Fruit fly (Drosophila melanogaster) whole organism, embryonic: ENCODE results near the gene CG16789.

Experiments used
- CG10654 ChIP-seq: fragments of 200-800 bp; sonication (Bioruptor generic); optimal IDR thresholded peaks from 2 replicates; lab custom pipeline; 2016; ENCODE audit warnings: missing biosample characterization, missing genetic modification characterization
- CG12104 ChIP-seq: fragments of 200-800 bp; sonication (Bioruptor generic); optimal IDR thresholded peaks from 3 replicates; lab custom pipeline; 2016; ENCODE audit warnings: missing biosample characterization, missing genetic modification characterization
- CG12744 ChIP-seq: fragments of 200-800 bp; sonication (Bioruptor generic); optimal IDR thresholded peaks from 2 replicates; lab custom pipeline; 2016; ENCODE audit warnings: missing biosample characterization, missing genetic modification characterization
- CG15479 ChIP-seq: fragments of 200-800 bp; sonication (Bioruptor generic); optimal IDR thresholded peaks from 3 replicates; lab custom pipeline; 2019; ENCODE audit warnings: missing biosample characterization, mild to moderate bottlenecking, missing genetic modification characterization, moderate library complexity
- CG1602 ChIP-seq: fragments of 200-800 bp; sonication (Bioruptor generic); optimal IDR thresholded peaks from 3 replicates; lab custom pipeline; 2016; ENCODE audit warnings: missing biosample characterization, missing genetic modification characterization
- CG16813 ChIP-seq: fragments of 200-800 bp; sonication (Bioruptor generic); IDR thresholded peaks from 3 replicates; pipeline ENCODE4 v1.3.6; 2022; ENCODE audit warnings: missing biosample characterization, missing genetic modification characterization; ENCODE audit not compliant: partially characterized antibody
- CG18011 ChIP-seq: fragments of 200-800 bp; sonication (Bioruptor generic); optimal IDR thresholded peaks from 2 replicates; lab custom pipeline; 2017; ENCODE audit warnings: missing biosample characterization, missing genetic modification characterization, mild to moderate bottlenecking, moderate library complexity, missing genotype
- CG31224 ChIP-seq: fragments of 200-800 bp; sonication (Bioruptor generic); IDR thresholded peaks from 2 replicates; pipeline ENCODE4 v1.3.6; 2022; ENCODE audit warnings: missing biosample characterization, missing genetic modification characterization
- CG31365 ChIP-seq: fragments of 200-800 bp; sonication (Bioruptor generic); optimal IDR thresholded peaks from 2 replicates; lab custom pipeline; 2018; ENCODE audit warnings: missing biosample characterization, mild to moderate bottlenecking, missing genetic modification characterization
- CG32767 ChIP-seq: fragments of 200-800 bp; sonication (Bioruptor generic); IDR thresholded peaks from 2 replicates; pipeline ENCODE4 v1.3.6; 2022; ENCODE audit warnings: missing biosample characterization, missing genetic modification characterization
- CG34224 ChIP-seq: fragments of 200-800 bp; sonication (Bioruptor generic); IDR thresholded peaks from 3 replicates; pipeline ENCODE4 v1.3.6; 2022; ENCODE audit warnings: missing biosample characterization, missing genetic modification characterization; ENCODE audit not compliant: partially characterized antibody
- CG6254 ChIP-seq: fragments of 200-800 bp; sonication (Bioruptor generic); optimal IDR thresholded peaks from 3 replicates; lab custom pipeline; 2017; ENCODE audit warnings: mild to moderate bottlenecking, missing biosample characterization, missing genetic modification reagents, missing genetic modification characterization
- CG6683 ChIP-seq: fragments of 200-800 bp; sonication (Bioruptor generic); optimal IDR thresholded peaks from 2 replicates; lab custom pipeline; 2017; ENCODE audit warnings: missing biosample characterization, mild to moderate bottlenecking, missing genetic modification characterization, missing genetic modification reagents
- CG9727 ChIP-seq: fragments of 200-800 bp; sonication (Bioruptor generic); optimal IDR thresholded peaks from 3 replicates; lab custom pipeline; 2017; ENCODE audit warnings: missing biosample characterization, mild to moderate bottlenecking, missing genetic modification characterization
- CG9797 ChIP-seq: fragments of 200-800 bp; sonication (Bioruptor generic); optimal IDR thresholded peaks from 3 replicates; lab custom pipeline; 2018; ENCODE audit warnings: missing biosample characterization, mild to moderate bottlenecking, missing genetic modification characterization
- CoRest ChIP-seq: fragments of 200-800 bp; sonication (Bioruptor generic); optimal IDR thresholded peaks from 3 replicates; lab custom pipeline; 2018; ENCODE audit warnings: missing biosample characterization, mild to moderate bottlenecking, missing genetic modification characterization, moderate library complexity
- Dbx ChIP-seq: fragments of 200-800 bp; sonication (Bioruptor generic); IDR thresholded peaks from 3 replicates; pipeline ENCODE4 v1.3.6; 2022; ENCODE audit warnings: missing biosample characterization, missing genetic modification characterization
- Dref ChIP-seq: fragments of 200-800 bp; sonication (Bioruptor generic); IDR thresholded peaks from 2 replicates; pipeline ENCODE4 v1.3.6; 2022; ENCODE audit warnings: missing biosample characterization, missing genetic modification characterization
- Gug ChIP-seq: fragments of 200-800 bp; sonication (Bioruptor generic); IDR thresholded peaks from 4 replicates; pipeline ENCODE4 v1.3.6; 2022; ENCODE audit warnings: missing biosample characterization, missing genetic modification characterization
- HHEX ChIP-seq: fragments of 200-800 bp; sonication (Bioruptor generic); optimal IDR thresholded peaks from 3 replicates; lab custom pipeline; 2017; ENCODE audit warnings: missing biosample characterization, mild to moderate bottlenecking, missing genetic modification characterization, missing genetic modification reagents
- HmgZ ChIP-seq: fragments of 200-800 bp; sonication (Bioruptor generic); optimal IDR thresholded peaks from 2 replicates; lab custom pipeline; 2018; ENCODE audit warnings: missing biosample characterization, mild to moderate bottlenecking, missing genetic modification characterization
- Hr3 ChIP-seq: fragments of 200-800 bp; sonication (Bioruptor generic); optimal IDR thresholded peaks from 3 replicates; lab custom pipeline; 2016; ENCODE audit warnings: missing biosample characterization, missing genetic modification characterization
- Hr51 ChIP-seq, 2 experiments: fragments of 200-800 bp; sonication (Bioruptor generic); optimal IDR thresholded peaks; 2 replicates in 1 of 2; 3 replicates in 1 of 2; lab custom pipeline; 2016 to 2018; ENCODE audit warnings: missing biosample characterization in 2 of 2, missing genetic modification characterization in 2 of 2, mild to moderate bottlenecking in 1 of 2, moderate library complexity in 1 of 2
- Lhr ChIP-seq: fragments of 200-800 bp; sonication (Bioruptor generic); optimal IDR thresholded peaks from 3 replicates; lab custom pipeline; 2017; ENCODE audit warnings: mild to moderate bottlenecking, missing biosample characterization, missing genetic modification reagents, missing genetic modification characterization
- Mrtf ChIP-seq: fragments of 200-800 bp; sonication (Bioruptor generic); IDR thresholded peaks from 3 replicates; pipeline ENCODE4 v1.3.6; 2022; ENCODE audit warnings: missing biosample characterization, missing genetic modification characterization
- NC2α ChIP-seq: fragments of 200-800 bp; sonication (Bioruptor generic); optimal IDR thresholded peaks from 2 replicates; lab custom pipeline; 2016; ENCODE audit warnings: missing biosample characterization, missing genetic modification characterization
- Ravus ChIP-seq: fragments of 200-800 bp; sonication (Bioruptor generic); IDR thresholded peaks from 2 replicates; pipeline ENCODE4 v1.3.6; 2022; ENCODE audit warnings: missing biosample characterization, missing genetic modification characterization
- Side ChIP-seq: fragments of 200-800 bp; sonication (Bioruptor generic); optimal IDR thresholded peaks from 2 replicates; lab custom pipeline; 2016; ENCODE audit warnings: missing biosample characterization, missing genetic modification characterization
- Vsx1 ChIP-seq: fragments of 200-800 bp; sonication (Bioruptor generic); optimal IDR thresholded peaks from 2 replicates; lab custom pipeline; 2017; ENCODE audit warnings: missing biosample characterization, mild to moderate bottlenecking, missing genetic modification characterization, missing genetic modification reagents
- abd-A ChIP-seq: fragments of 200-800 bp; sonication (Bioruptor generic); optimal IDR thresholded peaks from 3 replicates; lab custom pipeline; 2019; ENCODE audit warnings: missing biosample characterization, mild to moderate bottlenecking, missing genetic modification characterization, moderate library complexity
- ac ChIP-seq: fragments of 200-800 bp; sonication (Bioruptor generic); optimal IDR thresholded peaks from 3 replicates; lab custom pipeline; 2017; ENCODE audit warnings: missing biosample characterization, mild to moderate bottlenecking, missing genetic modification characterization
- ash1 ChIP-seq: fragments of 200-800 bp; sonication (Bioruptor generic); optimal IDR thresholded peaks from 2 replicates; lab custom pipeline; 2018; ENCODE audit warnings: missing biosample characterization, mild to moderate bottlenecking, missing genetic modification characterization
- chinmo ChIP-seq: fragments of 200-800 bp; sonication (Bioruptor generic); IDR thresholded peaks from 4 replicates; pipeline ENCODE4 v1.3.6; 2022; ENCODE audit warnings: missing biosample characterization, missing genetic modification characterization; ENCODE audit not compliant: partially characterized antibody
- ci ChIP-seq: fragments of 200-800 bp; sonication (Bioruptor generic); IDR thresholded peaks from 3 replicates; pipeline ENCODE4 v1.3.6; 2022; ENCODE audit warnings: missing biosample characterization, missing genetic modification characterization
- croc ChIP-seq: fragments of 200-800 bp; sonication (Bioruptor generic); conservative IDR thresholded peaks from 3 replicates; pipeline ENCODE4 v1.3.6; 2022; ENCODE audit warnings: missing biosample characterization, missing genetic modification characterization
- dmrt99B ChIP-seq: fragments of 200-800 bp; sonication (Bioruptor generic); optimal IDR thresholded peaks from 2 replicates; lab custom pipeline; 2018; ENCODE audit warnings: missing biosample characterization, mild to moderate bottlenecking, missing genetic modification characterization, moderate library complexity
- grn ChIP-seq: fragments of 200-800 bp; sonication (Bioruptor generic); optimal IDR thresholded peaks from 3 replicates; lab custom pipeline; 2017; ENCODE audit warnings: missing biosample characterization, missing genetic modification characterization
- gt ChIP-seq: fragments of 200-800 bp; sonication (Bioruptor generic); IDR thresholded peaks from 2 replicates; pipeline ENCODE4 v1.3.6; 2022; ENCODE audit warnings: missing biosample characterization, missing genetic modification characterization
- inv ChIP-seq: fragments of 200-800 bp; sonication (Bioruptor generic); IDR thresholded peaks from 2 replicates; pipeline ENCODE4 v1.3.6; 2022; ENCODE audit warnings: missing biosample characterization, missing genetic modification characterization; ENCODE audit not compliant: partially characterized antibody
- jumu ChIP-seq: fragments of 200-800 bp; sonication (Bioruptor generic); optimal IDR thresholded peaks from 3 replicates; lab custom pipeline; 2016; ENCODE audit warnings: missing biosample characterization, missing genetic modification characterization
- luna ChIP-seq: fragments of 200-800 bp; sonication (Bioruptor generic); optimal IDR thresholded peaks from 2 replicates; lab custom pipeline; 2016; ENCODE audit warnings: missing biosample characterization, missing genetic modification characterization
- salm ChIP-seq: fragments of 200-800 bp; sonication (Bioruptor generic); optimal IDR thresholded peaks from 2 replicates; lab custom pipeline; 2018; ENCODE audit warnings: missing biosample characterization, mild to moderate bottlenecking, missing genetic modification characterization
- sd ChIP-seq: fragments of 200-800 bp; sonication (Bioruptor generic); optimal IDR thresholded peaks from 3 replicates; lab custom pipeline; 2018; ENCODE audit warnings: missing biosample characterization, mild to moderate bottlenecking, missing genetic modification characterization, moderate library complexity
- sens ChIP-seq: fragments of 200-800 bp; sonication (Bioruptor generic); peaks from one replicate; lab custom pipeline; 2016; ENCODE audit warnings: missing biosample characterization, missing genetic modification characterization
- seq ChIP-seq: fragments of 200-800 bp; sonication (Bioruptor generic); IDR thresholded peaks from 2 replicates; pipeline ENCODE4 v1.3.6; 2022; ENCODE audit warnings: missing biosample characterization, missing genetic modification characterization
- sug ChIP-seq: fragments of 200-800 bp; optimal IDR thresholded peaks from 2 replicates; lab custom pipeline; 2019; ENCODE audit warnings: missing biosample characterization, mild to moderate bottlenecking, missing genetic modification characterization, moderate library complexity
- tin ChIP-seq: fragments of 200-800 bp; sonication (Bioruptor generic); optimal IDR thresholded peaks from 3 replicates; lab custom pipeline; 2016; ENCODE audit warnings: missing biosample characterization, missing genetic modification characterization
- tx ChIP-seq: fragments of 200-800 bp; sonication (Bioruptor generic); optimal IDR thresholded peaks from 2 replicates; lab custom pipeline; 2016; ENCODE audit warnings: missing biosample characterization, missing genetic modification characterization

The CG16789 gene

dm6 chr3R:9595681-9596357 is 29.8 kb downstream of the CG16789 start (continued):
- TF ChIP-seq inv (GFP tag; lab: Robert Waterston, UW) (no peak), CG12104 (GFP tag; lab: Kevin White, UChicago) (no peak), CG34224 (GFP tag; lab: Robert Waterston, UW) (no peak), Vsx1 (GFP tag; lab: Kevin White, UChicago) (peak; percentile 35), HmgZ (no peak), CG18011 (GFP tag; lab: Kevin White, UChicago) (no peak), grn (GFP tag; lab: Kevin White, UChicago) (peak; percentile 86), Dref (GFP tag; lab: Robert Waterston, UW) (no peak), CG16813 (GFP tag; lab: Robert Waterston, UW) (no peak), ci (GFP tag; lab: Robert Waterston, UW) (no peak), chinmo (0 out of 4 replicates have a peak, but pooled peaks have one; percentile 36), Lhr (no peak), jumu (GFP tag; lab: Kevin White, UChicago) (no peak), Hr51 (GFP tag; optimal IDR thresholded peaks at IDR 0.05; lab: Kevin White, UChicago) (no peak), sug (tag; lab: Kevin White, UChicago) (peak; percentile 16), sens (GFP tag; lab: Kevin White, UChicago) (peak; percentile 59), dmrt99B (no peak), croc (no peak), tx (GFP tag; lab: Kevin White, UChicago) (no peak), CG10654 (GFP tag; lab: Kevin White, UChicago) (no peak), gt (GFP tag; lab: Robert Waterston, UW) (no peak), Dbx (GFP tag; lab: Robert Waterston, UW) (no peak), tin (no peak), Side (GFP tag; lab: Kevin White, UChicago) (no peak), CG6683 (GFP tag; lab: Kevin White, UChicago) (no peak)

- TF ChIP-seq chinmo (peak; percentile 43; the same call in 1 of the 4 replicates), CG1602 (GFP tag; lab: Kevin White, UChicago) (no peak), luna (GFP tag; lab: Kevin White, UChicago) (no peak), abd-A (tag; lab: Kevin White, UChicago) (peak; percentile 43), CG31224 (GFP tag; lab: Robert Waterston, UW) (no peak), sd (tag; lab: Kevin White, UChicago) (peak; percentile 94), Ravus (no peak)
- TF ChIP-seq, all 482 proteins: peak for 3
Measured at dm6 chr3R:9596615-9597014, 30.6 kb downstream of the CG16789 start.

- TF ChIP-seq HHEX (GFP tag; lab: Kevin White, UChicago) = peak; percentile 5
- TF ChIP-seq CG6254 (GFP tag; lab: Kevin White, UChicago) = peak; percentile 50
- no peak for TF ChIP-seq ac (GFP tag; lab: Kevin White, UChicago)
- TF ChIP-seq CoRest (tag; lab: Kevin White, UChicago) = peak; percentile 54
- 0 out of 4 replicates have a peak, but pooled peaks have one; percentile 31 for TF ChIP-seq Gug
- TF ChIP-seq salm (tag; lab: Kevin White, UChicago) = peak; percentile 43
- TF ChIP-seq seq (GFP tag; lab: Robert Waterston, UW) = 0 out of 2 replicates have a peak, but pooled peaks have one; percentile 21
- TF ChIP-seq CG32767 = no peak
- TF ChIP-seq Mrtf (GFP tag; lab: Robert Waterston, UW) = 0 out of 3 replicates have a peak, but pooled peaks have one; percentile 18
- no peak for TF ChIP-seq CG15479 (GFP tag; lab: Kevin White, UChicago)
- no peak for TF ChIP-seq CG31365 (tag; lab: Kevin White, UChicago)
- TF ChIP-seq ash1 (GFP tag; lab: Kevin White, UChicago) = no peak
- TF ChIP-seq Hr3 (GFP tag; lab: Kevin White, UChicago) = peak; percentile 32
- no peak for TF ChIP-seq CG12744 (GFP tag; lab: Kevin White, UChicago)
- peak; percentile 33 for TF ChIP-seq NC2α
- TF ChIP-seq gt (GFP tag; lab: Robert Waterston, UW) = no peak
- peak; percentile 12 for TF ChIP-seq CG9727
- no peak for TF ChIP-seq CG9797 (GFP tag; lab: Kevin White, UChicago)
Measured at dm6 chr3R:9598099-9598498, 32.1 kb downstream of the CG16789 start.
